Worm (Caenorhabditis elegans): ENCODE measurements around the gene mrps-14.

The mrps-14 gene

DNA sequence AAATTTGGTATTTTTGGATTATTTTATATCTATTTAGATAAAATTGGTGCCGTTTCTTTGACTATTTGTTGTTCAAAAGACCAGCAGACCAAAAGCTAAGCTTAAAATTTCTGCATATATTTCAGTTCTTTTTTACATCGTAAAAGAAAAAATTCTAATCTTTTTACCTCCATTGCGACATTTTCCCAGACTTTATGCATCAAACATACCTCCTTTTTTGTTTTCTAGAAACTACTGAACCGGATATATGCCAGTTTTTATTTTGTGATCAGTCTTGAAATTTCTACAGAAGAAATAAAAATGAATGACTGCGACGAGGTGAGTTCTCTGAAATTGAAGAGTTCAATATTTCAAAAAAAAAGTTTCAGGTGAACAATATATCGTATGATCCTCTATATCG is 47.7 kb downstream of the mrps-14 start, which contains the start of gene srb-6:
TSS of gene srb-6 (plus strand) at position 301 of the 400 bp plus-strand sequence.
- TF ChIP-seq nhr-11 (tag; optimal IDR thresholded peaks at IDR 0.05), result no peak
- TF ChIP-seq Y55F3AM.14 (GFP tag; optimal IDR thresholded peaks at IDR 0.05), result no peak
- TF ChIP-seq mbf-1 (tag; optimal IDR thresholded peaks at IDR 0.05), result no peak
- TF ChIP-seq egl-27 (tag; optimal IDR thresholded peaks at IDR 0.05), result no peak
- no peak for TF ChIP-seq nhr-21 (tag; optimal IDR thresholded peaks at IDR 0.05)
- TF ChIP-seq mab-5 (tag; optimal IDR thresholded peaks at IDR 0.05), result no peak
- TF ChIP-seq F13H6.1 (tag; optimal IDR thresholded peaks at IDR 0.05), result no peak
- TF ChIP-seq unc-39 (tag; optimal IDR thresholded peaks at IDR 0.05), result no peak
- no peak for TF ChIP-seq peb-1 (tag; optimal IDR thresholded peaks at IDR 0.05)
- TF ChIP-seq snpc-4 (tag; optimal IDR thresholded peaks at IDR 0.05), result no peak

DNA sequence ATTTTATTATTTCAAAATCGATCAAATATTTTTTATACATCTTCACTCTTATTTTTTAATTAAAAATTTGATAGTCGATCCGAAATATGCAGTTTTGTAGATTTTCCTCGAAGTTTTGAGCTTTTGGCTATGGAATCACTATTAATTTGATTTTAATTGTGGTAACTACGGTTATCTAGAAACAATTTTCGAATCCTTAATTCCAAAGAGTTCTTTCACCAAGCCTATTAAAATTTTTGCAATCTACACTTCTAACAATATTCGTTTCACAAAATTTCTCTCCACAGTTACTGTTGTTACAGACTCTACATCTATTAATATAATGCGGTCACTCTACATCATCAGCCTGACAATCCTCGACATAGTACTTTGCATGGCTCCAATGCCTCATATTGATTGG is 50.1 kb downstream of the mrps-14 start, which contains the start of gene R05H5.7:
TSS of gene R05H5.7 (plus strand) at position 301 of the 400 bp plus-strand sequence.
- TF ChIP-seq lsy-2 (tag; optimal IDR thresholded peaks at IDR 0.05) (no peak), skn-1 (tag; optimal IDR thresholded peaks at IDR 0.05) (no peak), F13H6.1 (tag; optimal IDR thresholded peaks at IDR 0.05) (no peak), gmeb-1 (tag; optimal IDR thresholded peaks at IDR 0.05) (no peak), lin-13 (GFP tag; optimal IDR thresholded peaks at IDR 0.05) (no peak), nhr-6 (tag; optimal IDR thresholded peaks at IDR 0.05) (no peak), Y55F3AM.14 (GFP tag; optimal IDR thresholded peaks at IDR 0.05) (no peak), nhr-12 (tag; optimal IDR thresholded peaks at IDR 0.05) (no peak), unc-62 (GFP tag; optimal IDR thresholded peaks at IDR 0.05) (no peak), crh-2 (tag; optimal IDR thresholded peaks at IDR 0.05) (no peak), C34F6.9 (tag; optimal IDR thresholded peaks at IDR 0.05) (no peak), mab-5 (tag; optimal IDR thresholded peaks at IDR 0.05) (no peak)
